Worm (Caenorhabditis elegans): ENCODE measurements around the gene Y66A7A.7.

Gene Y66A7A.7

ce11 chrIII:11616446-11616845 lies 12.8 kb downstream of the Y66A7A.7 start, which contains the start of gene ceh-91:
ceh-91 (plus strand) TSS chrIII:11616746.
- no peak for TF ChIP-seq unc-62 (GFP tag; optimal IDR thresholded peaks at IDR 0.05)

ce11 chrIII:11615802-11616201 lies 13.5 kb downstream of the Y66A7A.7 start:
- TF ChIP-seq unc-62 (GFP tag; optimal IDR thresholded peaks at IDR 0.05), result no peak

- no peak for TF ChIP-seq unc-62 (GFP tag; optimal IDR thresholded peaks at IDR 0.05)
These were observed 14.4 kb downstream of the Y66A7A.7 start for ce11 chrIII:11614874-11615273.

ce11 chrIII:11612371-11612770 lies 16.9 kb downstream of the Y66A7A.7 start, which contains the start of the genes Y66A7A.9 and Y66A7A.4:
Y66A7A.9 (minus strand) TSS chrIII:11612471.
Y66A7A.4 (plus strand) TSS chrIII:11612607.
- no peak for TF ChIP-seq unc-62 (GFP tag; optimal IDR thresholded peaks at IDR 0.05)

ce11 chrIII:11611618-11612247 lies 17.5 kb downstream of the Y66A7A.7 start:
- TF ChIP-seq unc-62 (GFP tag; optimal IDR thresholded peaks at IDR 0.05), result no peak

- TF ChIP-seq unc-62 (GFP tag; optimal IDR thresholded peaks at IDR 0.05), result no peak
These were observed 19.7 kb downstream of the Y66A7A.7 start, which contains the start of gene Y66D12A.30 for ce11 chrIII:11609568-11609967. Y66D12A.30 (plus strand) TSS chrIII:11609868.

ce11 chrIII:11607870-11608269 lies 21.4 kb downstream of the Y66A7A.7 start, which contains the start of gene Y66D12A.1:
Y66D12A.1 (plus strand) TSS chrIII:11608170.
- TF ChIP-seq unc-62 (GFP tag; optimal IDR thresholded peaks at IDR 0.05), result no peak

- TF ChIP-seq unc-62 (GFP tag; optimal IDR thresholded peaks at IDR 0.05), result no peak
These were observed 37.2 kb downstream of the Y66A7A.7 start for ce11 chrIII:11592096-11592495.

- no peak for TF ChIP-seq unc-62 (GFP tag; optimal IDR thresholded peaks at IDR 0.05)
These were observed 39.0 kb downstream of the Y66A7A.7 start for ce11 chrIII:11590255-11590654.

ce11 chrIII:11589311-11589710 lies 39.9 kb downstream of the Y66A7A.7 start:
- no peak for TF ChIP-seq unc-62 (GFP tag; optimal IDR thresholded peaks at IDR 0.05)

- TF ChIP-seq unc-62 (GFP tag; optimal IDR thresholded peaks at IDR 0.05), result no peak
These were observed 40.3 kb downstream of the Y66A7A.7 start, which contains the start of gene Y66D12A.3 for ce11 chrIII:11588911-11589310. Y66D12A.3 (plus strand) TSS chrIII:11589211.

- TF ChIP-seq unc-62 (GFP tag; optimal IDR thresholded peaks at IDR 0.05), result no peak
These were observed 46.7 kb downstream of the Y66A7A.7 start for ce11 chrIII:11582569-11582968.

- TF ChIP-seq unc-62 (GFP tag; optimal IDR thresholded peaks at IDR 0.05), result no peak
These were observed 47.9 kb downstream of the Y66A7A.7 start, which contains the start of the genes Y66D12A.6 and ceh-92 for ce11 chrIII:11581372-11581771. Y66D12A.6 (minus strand) TSS chrIII:11581402. ceh-92 (plus strand) TSS chrIII:11581600.

- TF ChIP-seq unc-62 (GFP tag; optimal IDR thresholded peaks at IDR 0.05), result no peak
These were observed 48.8 kb downstream of the Y66A7A.7 start, which contains the start of gene Y66D12A.7 for ce11 chrIII:11580428-11580885. Y66D12A.7 (minus strand) TSS chrIII:11580478.

ce11 chrIII:11579380-11579779 lies 49.9 kb downstream of the Y66A7A.7 start:
- TF ChIP-seq unc-62 (GFP tag; optimal IDR thresholded peaks at IDR 0.05), result no peak
